3 fruit fly cellular contexts compared by ENCODE assay signal in the genomic region with DNA sequence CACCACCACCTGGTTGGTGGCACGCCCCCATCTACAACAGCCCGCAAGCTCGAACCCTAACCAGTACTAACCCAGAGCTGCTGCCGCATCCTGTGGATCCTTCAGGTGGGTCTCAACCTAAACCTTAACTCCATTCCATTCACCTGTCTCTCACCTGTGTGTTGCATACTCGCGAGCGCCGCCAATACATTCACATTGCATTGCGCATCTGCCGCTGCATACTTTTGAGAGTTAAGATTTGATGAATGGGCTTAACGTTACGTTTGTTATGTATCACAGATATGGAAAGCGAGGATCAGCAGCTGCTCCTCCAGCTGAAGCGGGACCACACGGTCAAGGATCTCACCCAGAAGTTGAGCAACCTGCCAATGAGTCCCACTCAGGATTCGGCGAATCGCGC.
TF ChIP-seq lines count a peak whose summit lies in the region.

No protein-coding gene starts in this region.

- TF ChIP-seq CTCF in whole organism, embryonic (GFP tag; optimal IDR thresholded peaks at IDR 0.05; lab: Kevin White, UChicago) = no peak

TF ChIP-seq in whole organism, adult, 20 proteins besides CTCF, POLR2A, EP300 and RAD21:
- TF ChIP-seq bab1 (GFP tag; optimal IDR thresholded peaks at IDR 0.05; lab: Kevin White, UChicago) (peak; percentile 28), CG14711 (tag; optimal IDR thresholded peaks at IDR 0.05; lab: Kevin White, UChicago) (no peak)

TF ChIP-seq in whole organism, embryonic, 481 proteins besides CTCF, POLR2A, EP300 and RAD21:
- no peak for TF ChIP-seq CG2875 (GFP tag; optimal IDR thresholded peaks at IDR 0.05; lab: Kevin White, UChicago)
- no peak for TF ChIP-seq CG10979 (tag; optimal IDR thresholded peaks at IDR 0.05; lab: Kevin White, UChicago)
- no peak for TF ChIP-seq CG31224 (GFP tag; IDR thresholded peaks at IDR 0.05; lab: Robert Waterston, UW)
- TF ChIP-seq onecut (GFP tag; IDR thresholded peaks at IDR 0.05; lab: Robert Waterston, UW) = no peak
- TF ChIP-seq tx (GFP tag; optimal IDR thresholded peaks at IDR 0.05; lab: Kevin White, UChicago) = no peak
- no peak for TF ChIP-seq Ets97D (GFP tag; optimal IDR thresholded peaks at IDR 0.05; lab: Kevin White, UChicago)
- no peak for TF ChIP-seq wor (GFP tag; IDR thresholded peaks at IDR 0.05; lab: Robert Waterston, UW)
- no peak for TF ChIP-seq ap (GFP tag; IDR thresholded peaks at IDR 0.05; lab: Robert Waterston, UW)
- no peak for TF ChIP-seq schlank (tag; optimal IDR thresholded peaks at IDR 0.05; lab: Kevin White, UChicago)
- TF ChIP-seq lilli (GFP tag; optimal IDR thresholded peaks at IDR 0.05; lab: Kevin White, UChicago) = no peak
- TF ChIP-seq CG32532 (GFP tag; IDR thresholded peaks at IDR 0.05; lab: Robert Waterston, UW) = no peak
- no peak for TF ChIP-seq dysf (GFP tag; IDR thresholded peaks at IDR 0.05; lab: Robert Waterston, UW)
- 0 out of 2 replicates have a peak, but pooled peaks have one; percentile 11 for TF ChIP-seq MBD-R2 (GFP tag; IDR thresholded peaks at IDR 0.05; lab: Robert Waterston, UW)
- TF ChIP-seq lov (optimal IDR thresholded peaks at IDR 0.05; lab: Kevin White, UChicago) = no peak
- TF ChIP-seq lov (GFP tag; IDR thresholded peaks at IDR 0.05; lab: Robert Waterston, UW) = no peak
- TF ChIP-seq CG14014 (GFP tag; IDR thresholded peaks at IDR 0.05; lab: Robert Waterston, UW) = no peak
- TF ChIP-seq CG8359 (GFP tag; optimal IDR thresholded peaks at IDR 0.05; lab: Kevin White, UChicago; ENCODE audit: borderline replicate concordance) = peak; percentile 85
- TF ChIP-seq D19B (GFP tag; optimal IDR thresholded peaks at IDR 0.05; lab: Kevin White, UChicago) = no peak
- peak; percentile 14 for TF ChIP-seq CG15514 (GFP tag; optimal IDR thresholded peaks at IDR 0.05; lab: Kevin White, UChicago)
- peak; percentile 98 for TF ChIP-seq CG9437 (GFP tag; optimal IDR thresholded peaks at IDR 0.05; lab: Kevin White, UChicago)
- TF ChIP-seq caup (GFP tag; optimal IDR thresholded peaks at IDR 0.05; lab: Kevin White, UChicago; ENCODE audit: severe bottlenecking) = no peak
- TF ChIP-seq Doc2 (GFP tag; IDR thresholded peaks at IDR 0.05; lab: Robert Waterston, UW) = no peak
- no peak for TF ChIP-seq tio (GFP tag; optimal IDR thresholded peaks at IDR 0.05; lab: Kevin White, UChicago)
- no peak for TF ChIP-seq CG15601 (tag; optimal IDR thresholded peaks at IDR 0.05; lab: Kevin White, UChicago)

TF ChIP-seq in whole organism, wandering third instar larva, 38 proteins besides CTCF, POLR2A, EP300 and RAD21:
- TF ChIP-seq Myc (optimal IDR thresholded peaks at IDR 0.05; lab: Kevin White, UChicago) = peak; percentile 84
- no peak for TF ChIP-seq br (GFP tag; optimal IDR thresholded peaks at IDR 0.05; lab: Kevin White, UChicago)
- no peak for TF ChIP-seq Mio (GFP tag; optimal IDR thresholded peaks at IDR 0.05; lab: Kevin White, UChicago)
- no peak for TF ChIP-seq HLH106 (tag; optimal IDR thresholded peaks at IDR 0.05; lab: Kevin White, UChicago)
- no peak for TF ChIP-seq dl (GFP tag; optimal IDR thresholded peaks at IDR 0.05; lab: Kevin White, UChicago; ENCODE audit: insufficient read depth in 1 of 2, partially characterized antibody in 2 of 2)
- no peak for TF ChIP-seq Dfd (GFP tag; optimal IDR thresholded peaks at IDR 0.05; lab: Kevin White, UChicago)
- TF ChIP-seq rgr (GFP tag; optimal IDR thresholded peaks at IDR 0.05; lab: Kevin White, UChicago) = no peak
- TF ChIP-seq N (GFP tag; optimal IDR thresholded peaks at IDR 0.05; lab: Kevin White, UChicago) = peak; percentile 88
- no peak for TF ChIP-seq Hr78 (GFP tag; optimal IDR thresholded peaks at IDR 0.05; lab: Kevin White, UChicago)
- TF ChIP-seq lola (GFP tag; optimal IDR thresholded peaks at IDR 0.05; lab: Kevin White, UChicago) = no peak
- TF ChIP-seq Vsx2 (GFP tag; optimal IDR thresholded peaks at IDR 0.05; lab: Kevin White, UChicago; ENCODE audit: partially characterized antibody) = peak; percentile 68
- TF ChIP-seq Sp1 (GFP tag; optimal IDR thresholded peaks at IDR 0.05; lab: Kevin White, UChicago) = no peak
- TF ChIP-seq sv (GFP tag; optimal IDR thresholded peaks at IDR 0.05; lab: Kevin White, UChicago) = no peak
- no peak for TF ChIP-seq Rel (GFP tag; optimal IDR thresholded peaks at IDR 0.05; lab: Kevin White, UChicago)
- no peak for TF ChIP-seq Rel (tag; optimal IDR thresholded peaks at IDR 0.05; lab: Kevin White, UChicago)
- TF ChIP-seq sage (GFP tag; optimal IDR thresholded peaks at IDR 0.05; lab: Kevin White, UChicago) = no peak
- TF ChIP-seq Abd-B (GFP tag; optimal IDR thresholded peaks at IDR 0.05; lab: Kevin White, UChicago) = peak; percentile 39
- no peak for TF ChIP-seq tai (GFP tag; optimal IDR thresholded peaks at IDR 0.05; lab: Kevin White, UChicago)
